Fruit fly (Drosophila melanogaster): Measurements from ENCODE around the gene CG4998.

DNA sequence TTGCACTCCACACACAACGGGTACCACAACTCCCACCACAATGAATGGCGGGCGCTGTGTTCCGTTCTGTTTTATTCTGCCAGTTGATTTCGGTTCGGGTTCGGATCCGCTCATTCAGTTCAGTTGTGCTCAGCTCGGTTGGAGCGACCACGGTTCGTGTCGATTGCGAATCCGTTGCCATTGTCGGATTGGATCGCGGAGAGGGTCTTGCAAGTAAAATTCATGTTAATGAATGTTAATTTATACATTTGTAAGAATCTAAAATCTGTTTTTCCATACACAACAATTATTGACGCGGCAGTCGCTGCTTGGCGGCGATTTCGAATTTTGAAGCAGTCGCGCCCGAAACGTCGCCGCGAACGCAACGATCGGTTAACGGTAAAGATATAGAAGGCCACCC is 55.7 kb downstream of the CG4998 start, which contains the start of gene Gagr:
- no peak for TF ChIP-seq dac (GFP tag; optimal IDR thresholded peaks at IDR 0.05)
- no peak for TF ChIP-seq topi (GFP tag; optimal IDR thresholded peaks at IDR 0.05)
- TF ChIP-seq CG6854 (GFP tag; optimal IDR thresholded peaks at IDR 0.05), result no peak
- no peak for TF ChIP-seq CG16779 (tag; optimal IDR thresholded peaks at IDR 0.05)
- TF ChIP-seq Eip93F (GFP tag; optimal IDR thresholded peaks at IDR 0.05), result no peak
- no peak for TF ChIP-seq Ets21C (GFP tag; optimal IDR thresholded peaks at IDR 0.05)

Data from whole organism, prepupa.